Fruit fly (Drosophila melanogaster) whole organism, embryonic: ENCODE measurements around the gene Adh.

Source experiments
- Atf3 ChIP-seq: fragments of 200-800 bp; sonication (Bioruptor generic); optimal IDR thresholded peaks from 3 replicates; lab custom pipeline; 2016; ENCODE audit warnings: missing biosample characterization, missing genetic modification characterization
- BtbVII ChIP-seq: fragments of 200-800 bp; sonication (Bioruptor generic); optimal IDR thresholded peaks from 3 replicates; lab custom pipeline; 2017; ENCODE audit warnings: missing biosample characterization, mild to moderate bottlenecking, missing genetic modification characterization
- Bteb2 ChIP-seq: fragments of 200-800 bp; sonication (Bioruptor generic); optimal IDR thresholded peaks from 2 replicates; lab custom pipeline; 2016; ENCODE audit warnings: missing biosample characterization, missing genetic modification characterization
- CG10267 ChIP-seq: fragments of 200-800 bp; sonication (Bioruptor generic); optimal IDR thresholded peaks from 2 replicates; lab custom pipeline; 2018; ENCODE audit warnings: missing biosample characterization, mild to moderate bottlenecking, missing genetic modification characterization, moderate library complexity
- CG10462 ChIP-seq: fragments of 200-800 bp; sonication (Bioruptor generic); optimal IDR thresholded peaks from 2 replicates; lab custom pipeline; 2016; ENCODE audit warnings: missing biosample characterization, missing genetic modification characterization
- CG10543 ChIP-seq: fragments of 200-800 bp; sonication (Bioruptor generic); optimal IDR thresholded peaks from 3 replicates; lab custom pipeline; 2017; ENCODE audit warnings: missing biosample characterization, mild to moderate bottlenecking, missing genetic modification characterization, moderate library complexity
- CG10959 ChIP-seq: fragments of 200-800 bp; sonication (Bioruptor generic); IDR thresholded peaks from 2 replicates; pipeline ENCODE4 v1.3.6; 2022; ENCODE audit warnings: missing biosample characterization, missing genetic modification characterization
- CG11085 ChIP-seq: fragments of 200-800 bp; sonication (Bioruptor generic); IDR thresholded peaks from 2 replicates; pipeline ENCODE4 v1.3.6; 2022; ENCODE audit warnings: missing biosample characterization, missing genetic modification characterization
- CG12299 ChIP-seq: fragments of 200-800 bp; sonication (Bioruptor generic); optimal IDR thresholded peaks from 2 replicates; lab custom pipeline; 2018; ENCODE audit warnings: missing biosample characterization, mild to moderate bottlenecking, missing genetic modification characterization
- CG2875 ChIP-seq: fragments of 200-800 bp; sonication (Bioruptor generic); optimal IDR thresholded peaks from 2 replicates; lab custom pipeline; 2017; ENCODE audit warnings: missing biosample characterization, mild to moderate bottlenecking, missing genetic modification characterization, missing genetic modification reagents
- CG32767 ChIP-seq: fragments of 200-800 bp; sonication (Bioruptor generic); IDR thresholded peaks from 2 replicates; pipeline ENCODE4 v1.3.6; 2022; ENCODE audit warnings: missing biosample characterization, missing genetic modification characterization
- CG34224 ChIP-seq: fragments of 200-800 bp; sonication (Bioruptor generic); IDR thresholded peaks from 3 replicates; pipeline ENCODE4 v1.3.6; 2022; ENCODE audit warnings: missing biosample characterization, missing genetic modification characterization; ENCODE audit not compliant: partially characterized antibody
- CG34376 ChIP-seq: fragments of 200-800 bp; sonication (Bioruptor generic); optimal IDR thresholded peaks from 2 replicates; lab custom pipeline; 2018; ENCODE audit warnings: missing biosample characterization, mild to moderate bottlenecking, missing genetic modification characterization
- CG34422 ChIP-seq: fragments of 200-800 bp; sonication (Bioruptor generic); IDR thresholded peaks from 3 replicates; pipeline ENCODE4 v1.3.6; 2022; ENCODE audit warnings: missing biosample characterization, missing genetic modification characterization
- CG6791 ChIP-seq: fragments of 200-800 bp; sonication (Bioruptor generic); IDR thresholded peaks from 3 replicates; pipeline ENCODE4 v1.3.6; 2022; ENCODE audit warnings: missing biosample characterization, missing genetic modification characterization; ENCODE audit not compliant: partially characterized antibody
- CG7556 ChIP-seq: fragments of 200-800 bp; sonication (Bioruptor generic); optimal IDR thresholded peaks from 2 replicates; lab custom pipeline; 2017; ENCODE audit warnings: missing biosample characterization, mild to moderate bottlenecking, missing genetic modification characterization
- CG8281 ChIP-seq: fragments of 200-800 bp; sonication (Bioruptor generic); optimal IDR thresholded peaks from 2 replicates; lab custom pipeline; 2018; ENCODE audit warnings: missing biosample characterization, mild to moderate bottlenecking, missing genetic modification characterization, moderate library complexity
- CG9817 ChIP-seq: fragments of 200-800 bp; sonication (Bioruptor generic); optimal IDR thresholded peaks from 2 replicates; lab custom pipeline; 2018; ENCODE audit warnings: missing biosample characterization, mild to moderate bottlenecking, missing genetic modification characterization, moderate library complexity
- CkIIα-i1 ChIP-seq: fragments of 200-800 bp; sonication (Bioruptor generic); IDR thresholded peaks from 2 replicates; pipeline ENCODE4 v1.3.6; 2022; ENCODE audit warnings: missing biosample characterization, missing genetic modification characterization
- Dll ChIP-seq: fragments of 200-800 bp; sonication (Bioruptor generic); IDR thresholded peaks from 4 replicates; pipeline ENCODE4 v1.3.6; 2022; ENCODE audit warnings: missing biosample characterization, missing genetic modification characterization; ENCODE audit not compliant: partially characterized antibody
- Doc2 ChIP-seq: fragments of 200-800 bp; sonication (Bioruptor generic); IDR thresholded peaks from 2 replicates; pipeline ENCODE4 v1.3.6; 2022; ENCODE audit warnings: missing biosample characterization, missing genetic modification characterization
- Gsc ChIP-seq: fragments of 200-800 bp; sonication (Bioruptor generic); IDR thresholded peaks from 2 replicates; pipeline ENCODE4 v1.3.6; 2022; ENCODE audit warnings: missing biosample characterization, missing genetic modification characterization
- H2.0 ChIP-seq: fragments of 200-800 bp; sonication (Bioruptor generic); IDR thresholded peaks from 2 replicates; pipeline ENCODE4 v1.3.6; 2022; ENCODE audit warnings: missing biosample characterization, missing genetic modification characterization
- Hey ChIP-seq: fragments of 200-800 bp; sonication (Bioruptor generic); optimal IDR thresholded peaks from 3 replicates; lab custom pipeline; 2018; ENCODE audit warnings: missing biosample characterization, mild to moderate bottlenecking, missing genetic modification characterization
- Hr78 ChIP-seq, 2 experiments: fragments of 200-800 bp in 1 of 2; fragments of >200 bp in 1 of 2; sonication (Bioruptor generic) in 1 of 2; optimal IDR thresholded peaks; 2 replicates each; lab custom pipeline; 2017 to 2019; ENCODE audit warnings: missing biosample characterization in 2 of 2, missing genetic modification characterization in 2 of 2, mild to moderate bottlenecking in 1 of 2, moderate library complexity in 1 of 2
- MTF-1 ChIP-seq: fragments of 200-800 bp; sonication (Bioruptor generic); optimal IDR thresholded peaks from 2 replicates; lab custom pipeline; 2018; ENCODE audit warnings: missing biosample characterization, mild to moderate bottlenecking, missing genetic modification characterization, borderline replicate concordance
- Nf-YA ChIP-seq: fragments of 200-800 bp; sonication (Bioruptor generic); IDR thresholded peaks from 2 replicates; pipeline ENCODE4 v1.3.6; 2022; ENCODE audit warnings: missing biosample characterization, missing genetic modification characterization
- TFAM ChIP-seq: fragments of 200-800 bp; sonication (Bioruptor generic); optimal IDR thresholded peaks from 2 replicates; lab custom pipeline; 2017; ENCODE audit warnings: missing biosample characterization, missing genetic modification characterization, inconsistent platforms
- ac ChIP-seq: fragments of 200-800 bp; sonication (Bioruptor generic); optimal IDR thresholded peaks from 3 replicates; lab custom pipeline; 2017; ENCODE audit warnings: missing biosample characterization, mild to moderate bottlenecking, missing genetic modification characterization
- croc ChIP-seq: fragments of 200-800 bp; sonication (Bioruptor generic); conservative IDR thresholded peaks from 3 replicates; pipeline ENCODE4 v1.3.6; 2022; ENCODE audit warnings: missing biosample characterization, missing genetic modification characterization
- esg ChIP-seq: fragments of 200-800 bp; sonication (Bioruptor generic); conservative IDR thresholded peaks from 2 replicates; pipeline ENCODE4 v1.3.6; 2022; ENCODE audit warnings: missing biosample characterization, missing genetic modification characterization
- fd102C ChIP-seq: fragments of 200-800 bp; sonication (Bioruptor generic); optimal IDR thresholded peaks from 2 replicates; lab custom pipeline; 2018; ENCODE audit warnings: missing biosample characterization, mild to moderate bottlenecking, missing genetic modification characterization, moderate library complexity
- gsb ChIP-seq: fragments of 200-800 bp; sonication (Bioruptor generic); IDR thresholded peaks from 2 replicates; pipeline ENCODE4 v1.3.6; 2022; ENCODE audit warnings: missing biosample characterization, missing genetic modification characterization
- gt ChIP-seq: fragments of 200-800 bp; sonication (Bioruptor generic); IDR thresholded peaks from 2 replicates; pipeline ENCODE4 v1.3.6; 2022; ENCODE audit warnings: missing biosample characterization, missing genetic modification characterization
- jing ChIP-seq: fragments of 200-800 bp; sonication (Bioruptor generic); optimal IDR thresholded peaks from 2 replicates; lab custom pipeline; 2018; ENCODE audit warnings: missing biosample characterization, mild to moderate bottlenecking, missing genetic modification characterization
- jumu ChIP-seq: fragments of 200-800 bp; sonication (Bioruptor generic); optimal IDR thresholded peaks from 3 replicates; lab custom pipeline; 2016; ENCODE audit warnings: missing biosample characterization, missing genetic modification characterization
- ken ChIP-seq: fragments of 200-800 bp; sonication (Bioruptor generic); IDR thresholded peaks from 3 replicates; pipeline ENCODE4 v1.3.6; 2022; ENCODE audit warnings: missing biosample characterization, missing genetic modification characterization
- kni ChIP-seq: fragments of 200-800 bp; sonication (Bioruptor generic); optimal IDR thresholded peaks from 3 replicates; lab custom pipeline; 2017; ENCODE audit warnings: mild to moderate bottlenecking, missing biosample characterization, missing genetic modification reagents, missing genetic modification characterization
- mld ChIP-seq: fragments of 200-800 bp; sonication (Bioruptor generic); IDR thresholded peaks from 3 replicates; pipeline ENCODE4 v1.3.6; 2022; ENCODE audit warnings: missing biosample characterization, missing genetic modification characterization; ENCODE audit not compliant: partially characterized antibody
- pb ChIP-seq: fragments of 200-800 bp; sonication (Bioruptor generic); optimal IDR thresholded peaks from 3 replicates; lab custom pipeline; 2016; ENCODE audit warnings: missing biosample characterization, missing genetic modification characterization
- pfk ChIP-seq: fragments of 200-800 bp; sonication (Bioruptor generic); optimal IDR thresholded peaks from 2 replicates; lab custom pipeline; 2018; ENCODE audit warnings: missing biosample characterization, mild to moderate bottlenecking, missing genetic modification characterization, moderate library complexity
- psq ChIP-seq: fragments of 200-800 bp; sonication (Bioruptor generic); optimal IDR thresholded peaks from 2 replicates; lab custom pipeline; 2017; ENCODE audit warnings: missing biosample characterization, missing genetic modification characterization
- salm ChIP-seq: fragments of 200-800 bp; sonication (Bioruptor generic); optimal IDR thresholded peaks from 2 replicates; lab custom pipeline; 2018; ENCODE audit warnings: missing biosample characterization, mild to moderate bottlenecking, missing genetic modification characterization
- sima ChIP-seq: fragments of 200-800 bp; sonication (Bioruptor generic); optimal IDR thresholded peaks from 2 replicates; lab custom pipeline; 2016; ENCODE audit warnings: missing biosample characterization, missing genetic modification characterization
- tx ChIP-seq: fragments of 200-800 bp; sonication (Bioruptor generic); optimal IDR thresholded peaks from 2 replicates; lab custom pipeline; 2016; ENCODE audit warnings: missing biosample characterization, missing genetic modification characterization
- vnd ChIP-seq: fragments of 200-800 bp; sonication (Bioruptor generic); IDR thresholded peaks from 3 replicates; pipeline ENCODE4 v1.3.6; 2022; ENCODE audit warnings: missing biosample characterization, missing genetic modification characterization; ENCODE audit not compliant: partially characterized antibody
- wek ChIP-seq: fragments of 200-800 bp; sonication (Bioruptor generic); optimal IDR thresholded peaks from 3 replicates; lab custom pipeline; 2018; ENCODE audit warnings: missing biosample characterization, mild to moderate bottlenecking, missing genetic modification characterization, moderate library complexity
- zen2 ChIP-seq: fragments of 200-800 bp; sonication (Bioruptor generic); IDR thresholded peaks from 3 replicates; pipeline ENCODE4 v1.3.6; 2022; ENCODE audit warnings: missing biosample characterization, missing genetic modification characterization; ENCODE audit not compliant: partially characterized antibody
- zfh1 ChIP-seq: fragments of 200-800 bp; sonication (Bioruptor generic); IDR thresholded peaks from 3 replicates; pipeline ENCODE4 v1.3.6; 2022; ENCODE audit warnings: missing biosample characterization, missing genetic modification characterization

Adh gene

DNA sequence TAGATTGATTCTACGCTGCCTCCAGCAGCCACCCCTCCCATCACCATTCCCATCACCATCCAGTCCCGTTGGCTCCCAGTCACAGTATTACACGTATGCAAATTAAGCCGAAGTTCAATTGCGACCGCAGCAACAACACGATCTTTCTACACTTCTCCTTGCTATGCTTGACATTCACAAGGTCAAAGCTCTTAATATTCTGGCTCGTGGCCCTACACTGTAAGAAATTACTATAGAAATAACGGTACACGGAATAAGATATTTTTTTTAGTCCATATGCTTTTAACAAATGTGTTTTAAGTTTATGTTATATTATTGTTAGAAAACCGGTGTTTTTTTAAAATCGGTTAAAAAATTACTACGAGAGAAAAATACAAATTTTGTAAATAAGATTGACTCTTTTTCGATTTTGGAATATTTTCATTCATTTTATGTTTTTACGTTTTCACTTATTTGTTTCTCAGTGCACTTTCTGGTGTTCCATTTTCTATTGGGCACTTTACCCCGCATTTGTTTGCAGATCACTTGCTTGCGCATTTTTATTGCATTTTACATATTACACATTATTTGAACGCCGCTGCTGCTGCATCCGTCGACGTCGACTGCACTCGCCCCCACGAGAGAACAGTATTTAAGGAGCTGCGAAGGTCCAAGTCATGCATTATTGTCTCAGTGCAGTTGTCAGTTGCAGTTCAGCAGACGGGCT, at the start of gene Adh, which contains the start of gene Adhr (continued):
- TF ChIP-seq Bteb2 (GFP tag; lab: Kevin White, UChicago) (peak; percentile 84), esg (peak; percentile 56), CG10462 (GFP tag; lab: Kevin White, UChicago) (peak; percentile 34), CG9817 (peak; percentile 68), CG2875 (peak; percentile 48), CG34224 (GFP tag; lab: Robert Waterston, UW) (no peak), mld (GFP tag; lab: Robert Waterston, UW) (no peak), gsb (GFP tag; lab: Robert Waterston, UW) (peak; percentile 59; the same call in 1 of the 2 replicates), Hey (tag; lab: Kevin White, UChicago) (no peak), pfk (no peak), CG7556 (peak; percentile 83), CG10959 (GFP tag; lab: Robert Waterston, UW) (no peak), CG34376 (GFP tag; lab: Kevin White, UChicago) (peak; percentile 26), CG11085 (peak; percentile 43), CG6791 (GFP tag; lab: Robert Waterston, UW) (no peak), CG32767 (GFP tag; lab: Robert Waterston, UW) (peak; percentile 69), ac (GFP tag; lab: Kevin White, UChicago) (no peak), Nf-YA (GFP tag; lab: Robert Waterston, UW) (0 out of 2 replicates have a peak, but pooled peaks have one; percentile 36), vnd (GFP tag; lab: Robert Waterston, UW) (no peak), CkIIα-i1 (GFP tag; lab: Robert Waterston, UW) (no peak), zfh1 (peak; percentile 69; the same call in 1 of the 3 replicates), pb (GFP tag; lab: Kevin White, UChicago) (peak; percentile 47), CG8281 (tag; lab: Kevin White, UChicago) (peak; percentile 40), kni (GFP tag; lab: Kevin White, UChicago) (no peak), CG12299 (peak; percentile 54), TFAM (GFP tag; lab: Kevin White, UChicago) (no peak), Gsc (GFP tag; lab: Robert Waterston, UW) (no peak), gt (GFP tag; lab: Robert Waterston, UW) (no peak), jumu (GFP tag; lab: Kevin White, UChicago) (peak; percentile 19), croc (GFP tag; lab: Robert Waterston, UW) (peak; percentile 47; the same call in 2 of the 3 replicates), Hr78 (GFP tag; optimal IDR thresholded peaks at IDR 0.05; lab: Kevin White, UChicago) (peak in 1 of 2 experiments; percentile 74), fd102C (GFP tag; lab: Kevin White, UChicago) (no peak), Dll (GFP tag; lab: Robert Waterston, UW) (no peak), Doc2 (GFP tag; lab: Robert Waterston, UW) (no peak), sima (GFP tag; lab: Kevin White, UChicago) (peak; percentile 10), tx (GFP tag; lab: Kevin White, UChicago) (peak; percentile 66), Atf3 (GFP tag; lab: Kevin White, UChicago) (peak; percentile 33), wek (GFP tag; lab: Kevin White, UChicago) (no peak), zen2 (GFP tag; lab: Robert Waterston, UW) (no peak), H2.0 (peak; percentile 35; the same call in 1 of the 2 replicates), ken (GFP tag; lab: Robert Waterston, UW) (no peak), salm (tag; lab: Kevin White, UChicago) (peak; percentile 28), psq (GFP tag; lab: Kevin White, UChicago) (peak; percentile 39), CG10543 (GFP tag; lab: Kevin White, UChicago) (peak; percentile 53), CG34422 (GFP tag; lab: Robert Waterston, UW) (peak; percentile 45; the same call in 1 of the 3 replicates), jing (GFP tag; lab: Kevin White, UChicago) (no peak), BtbVII (GFP tag; lab: Kevin White, UChicago) (peak; percentile 77), CG10267 (tag; lab: Kevin White, UChicago) (peak; percentile 75), MTF-1 (GFP tag; lab: Kevin White, UChicago) (no peak)
